Fruit fly (Drosophila melanogaster) whole organism, embryonic: ENCODE data around the gene Dr.
A peak's percentile ranks its signal among the peaks of the same experiment; 100 is the strongest.

Source experiments
- ATbp ChIP-seq: fragments of 200-800 bp; sonication (Bioruptor generic); optimal IDR thresholded peaks from 2 replicates; lab custom pipeline; 2017; ENCODE audit warnings: missing biosample characterization, mild to moderate bottlenecking, missing genetic modification characterization, missing genetic modification reagents
- BEAF-32 ChIP-seq: fragments of 200-800 bp; sonication (Bioruptor generic); optimal IDR thresholded peaks from 3 replicates; lab custom pipeline; 2017; ENCODE audit warnings: missing biosample characterization, missing genetic modification characterization, mild to moderate bottlenecking, moderate library complexity, missing genetic modification reagents
- Bdp1 ChIP-seq: fragments of 200-800 bp; sonication (Bioruptor generic); optimal IDR thresholded peaks from 3 replicates; lab custom pipeline; 2016; ENCODE audit warnings: missing biosample characterization, missing genetic modification characterization
- CG10654 ChIP-seq: fragments of 200-800 bp; sonication (Bioruptor generic); optimal IDR thresholded peaks from 2 replicates; lab custom pipeline; 2016; ENCODE audit warnings: missing biosample characterization, missing genetic modification characterization
- CG10959 ChIP-seq: fragments of 200-800 bp; sonication (Bioruptor generic); IDR thresholded peaks from 2 replicates; pipeline ENCODE4 v1.3.6; 2022; ENCODE audit warnings: missing biosample characterization, missing genetic modification characterization
- CG13775 ChIP-seq: fragments of 200-800 bp; sonication (Bioruptor generic); optimal IDR thresholded peaks from 3 replicates; lab custom pipeline; 2017; ENCODE audit warnings: missing biosample characterization, mild to moderate bottlenecking, missing genetic modification characterization
- CG14014 ChIP-seq: fragments of 200-800 bp; sonication (Bioruptor generic); IDR thresholded peaks from 2 replicates; pipeline ENCODE4 v1.3.6; 2022; ENCODE audit warnings: missing biosample characterization, missing genetic modification characterization
- CG15514 ChIP-seq: fragments of 200-800 bp; sonication (Bioruptor generic); optimal IDR thresholded peaks from 3 replicates; lab custom pipeline; 2017; ENCODE audit warnings: missing biosample characterization, missing genetic modification characterization, mild to moderate bottlenecking, moderate library complexity, missing genetic modification reagents
- CG15601 ChIP-seq: fragments of 200-800 bp; sonication (Bioruptor generic); optimal IDR thresholded peaks from 3 replicates; lab custom pipeline; 2019; ENCODE audit warnings: missing biosample characterization, mild to moderate bottlenecking, missing genetic modification characterization, moderate library complexity
- CG17186 ChIP-seq: fragments of 200-800 bp; sonication (Bioruptor generic); optimal IDR thresholded peaks from 3 replicates; lab custom pipeline; 2017; ENCODE audit warnings: missing biosample characterization, missing genetic modification reagents, missing genetic modification characterization
- CG17612 ChIP-seq: fragments of 200-800 bp; sonication (Bioruptor generic); IDR thresholded peaks from 2 replicates; pipeline ENCODE4 v1.3.6; 2022; ENCODE audit warnings: missing biosample characterization, missing genetic modification characterization
- CG18476 ChIP-seq: fragments of 200-800 bp; sonication (Bioruptor generic); optimal IDR thresholded peaks from 2 replicates; lab custom pipeline; 2016; ENCODE audit warnings: missing biosample characterization, mild to moderate bottlenecking, missing genetic modification characterization
- CG18599 ChIP-seq: fragments of 200-800 bp; sonication (Bioruptor generic); optimal IDR thresholded peaks from 3 replicates; lab custom pipeline; 2017; ENCODE audit warnings: missing biosample characterization, missing genetic modification characterization, mild to moderate bottlenecking, moderate library complexity, missing genetic modification reagents
- CG18619 ChIP-seq: fragments of 200-800 bp; sonication (Bioruptor generic); optimal IDR thresholded peaks from 3 replicates; lab custom pipeline; 2017; ENCODE audit warnings: missing biosample characterization, mild to moderate bottlenecking, missing genetic modification characterization
- CG2120 ChIP-seq: fragments of 200-800 bp; sonication (Bioruptor generic); optimal IDR thresholded peaks from 3 replicates; lab custom pipeline; 2016; ENCODE audit warnings: missing biosample characterization, missing genetic modification characterization
- CG6254 ChIP-seq: fragments of 200-800 bp; sonication (Bioruptor generic); optimal IDR thresholded peaks from 3 replicates; lab custom pipeline; 2017; ENCODE audit warnings: mild to moderate bottlenecking, missing biosample characterization, missing genetic modification reagents, missing genetic modification characterization
- CG9932 ChIP-seq: fragments of 200-800 bp; sonication (Bioruptor generic); IDR thresholded peaks from 2 replicates; pipeline ENCODE4 v1.3.6; 2022; ENCODE audit warnings: missing biosample characterization, missing genetic modification characterization
- Fer2 ChIP-seq: fragments of 200-800 bp; sonication (Bioruptor generic); optimal IDR thresholded peaks from 2 replicates; lab custom pipeline; 2018; ENCODE audit warnings: missing biosample characterization, mild to moderate bottlenecking, missing genetic modification characterization, moderate library complexity
- Gug ChIP-seq: fragments of 200-800 bp; sonication (Bioruptor generic); IDR thresholded peaks from 4 replicates; pipeline ENCODE4 v1.3.6; 2022; ENCODE audit warnings: missing biosample characterization, missing genetic modification characterization
- Hmr ChIP-seq: fragments of 200-800 bp; sonication (Bioruptor generic); optimal IDR thresholded peaks from 3 replicates; lab custom pipeline; 2017; ENCODE audit warnings: mild to moderate bottlenecking, missing biosample characterization, missing genetic modification reagents, missing genetic modification characterization
- Hsf ChIP-seq: fragments of 200-800 bp; sonication (Bioruptor generic); optimal IDR thresholded peaks from 3 replicates; lab custom pipeline; 2016; ENCODE audit warnings: missing biosample characterization, missing genetic modification characterization
- NC2β ChIP-seq: fragments of 200-800 bp; sonication (Bioruptor generic); optimal IDR thresholded peaks from 2 replicates; lab custom pipeline; 2016; ENCODE audit warnings: missing biosample characterization, missing genetic modification characterization
- Optix ChIP-seq: fragments of 200-800 bp; sonication (Bioruptor generic); IDR thresholded peaks from 3 replicates; pipeline ENCODE4 v1.3.6; 2022; ENCODE audit warnings: missing biosample characterization, missing genetic modification characterization
- PHDP ChIP-seq: fragments of 200-800 bp; sonication (Bioruptor generic); optimal IDR thresholded peaks from 3 replicates; lab custom pipeline; 2018; ENCODE audit warnings: missing biosample characterization, mild to moderate bottlenecking, missing genetic modification characterization, moderate library complexity
- Poxn ChIP-seq: fragments of 200-800 bp; sonication (Bioruptor generic); IDR thresholded peaks from 2 replicates; pipeline ENCODE4 v1.3.6; 2022; ENCODE audit warnings: missing biosample characterization, missing genetic modification characterization
- Ravus ChIP-seq: fragments of 200-800 bp; sonication (Bioruptor generic); IDR thresholded peaks from 2 replicates; pipeline ENCODE4 v1.3.6; 2022; ENCODE audit warnings: missing biosample characterization, missing genetic modification characterization
- Six4 ChIP-seq: fragments of 200-800 bp; sonication (Bioruptor generic); optimal IDR thresholded peaks from 2 replicates; lab custom pipeline; 2016; ENCODE audit warnings: missing biosample characterization, missing genetic modification characterization
- ab ChIP-seq: fragments of 200-800 bp; sonication (Bioruptor generic); optimal IDR thresholded peaks from 2 replicates; lab custom pipeline; 2016; ENCODE audit warnings: missing biosample characterization, missing genetic modification characterization
- btn ChIP-seq: fragments of 200-800 bp; sonication (Bioruptor generic); optimal IDR thresholded peaks from 2 replicates; lab custom pipeline; 2016; ENCODE audit warnings: missing biosample characterization, missing genetic modification characterization
- dimm ChIP-seq: fragments of 200-800 bp; sonication (Bioruptor generic); IDR thresholded peaks from 2 replicates; pipeline ENCODE4 v1.3.6; 2022; ENCODE audit warnings: missing biosample characterization, missing genetic modification characterization
- ems ChIP-seq: fragments of 200-800 bp; sonication (Bioruptor generic); optimal IDR thresholded peaks from 3 replicates; lab custom pipeline; 2016; ENCODE audit warnings: missing biosample characterization, missing genetic modification characterization
- fd96Cb ChIP-seq: fragments of 200-800 bp; sonication (Bioruptor generic); optimal IDR thresholded peaks from 2 replicates; lab custom pipeline; 2018; ENCODE audit warnings: missing biosample characterization, mild to moderate bottlenecking, missing genetic modification characterization, moderate library complexity
- gro ChIP-seq: fragments of 200-800 bp; sonication (Bioruptor generic); optimal IDR thresholded peaks from 2 replicates; lab custom pipeline; 2016; ENCODE audit warnings: missing biosample characterization, missing genetic modification characterization
- ken ChIP-seq: fragments of 200-800 bp; sonication (Bioruptor generic); IDR thresholded peaks from 3 replicates; pipeline ENCODE4 v1.3.6; 2022; ENCODE audit warnings: missing biosample characterization, missing genetic modification characterization
- lbe ChIP-seq: fragments of 200-800 bp; sonication (Bioruptor generic); optimal IDR thresholded peaks from 2 replicates; lab custom pipeline; 2016; ENCODE audit warnings: missing biosample characterization, mild to moderate bottlenecking, missing genetic modification characterization
- maf-S ChIP-seq: fragments of 200-800 bp; sonication (Bioruptor generic); optimal IDR thresholded peaks from 2 replicates; lab custom pipeline; 2016; ENCODE audit warnings: missing biosample characterization, missing genetic modification characterization
- mam ChIP-seq: fragments of 200-800 bp; sonication (Bioruptor generic); optimal IDR thresholded peaks from 3 replicates; lab custom pipeline; 2016; ENCODE audit warnings: missing biosample characterization, missing genetic modification characterization
- mld ChIP-seq: fragments of 200-800 bp; sonication (Bioruptor generic); IDR thresholded peaks from 3 replicates; pipeline ENCODE4 v1.3.6; 2022; ENCODE audit warnings: missing biosample characterization, missing genetic modification characterization; ENCODE audit not compliant: partially characterized antibody
- nmo ChIP-seq: fragments of 200-800 bp; sonication (Bioruptor generic); optimal IDR thresholded peaks from 2 replicates; lab custom pipeline; 2018; ENCODE audit warnings: missing biosample characterization, mild to moderate bottlenecking, missing genetic modification characterization, moderate library complexity
- nom ChIP-seq: fragments of 200-800 bp; sonication (Bioruptor generic); optimal IDR thresholded peaks from 2 replicates; lab custom pipeline; 2017; ENCODE audit warnings: missing biosample characterization, missing genetic modification characterization, mild to moderate bottlenecking, moderate library complexity, missing genetic modification reagents
- pb ChIP-seq: fragments of 200-800 bp; sonication (Bioruptor generic); optimal IDR thresholded peaks from 3 replicates; lab custom pipeline; 2016; ENCODE audit warnings: missing biosample characterization, missing genetic modification characterization
- schlank ChIP-seq: fragments of 200-800 bp; sonication (Bioruptor generic); optimal IDR thresholded peaks from 2 replicates; lab custom pipeline; 2018; ENCODE audit warnings: missing biosample characterization, mild to moderate bottlenecking, missing genetic modification characterization
- sd ChIP-seq: fragments of 200-800 bp; sonication (Bioruptor generic); optimal IDR thresholded peaks from 3 replicates; lab custom pipeline; 2018; ENCODE audit warnings: missing biosample characterization, mild to moderate bottlenecking, missing genetic modification characterization, moderate library complexity
- sens ChIP-seq: fragments of 200-800 bp; sonication (Bioruptor generic); peaks from one replicate; lab custom pipeline; 2016; ENCODE audit warnings: missing biosample characterization, missing genetic modification characterization
- sim ChIP-seq: fragments of 200-800 bp; sonication (Bioruptor generic); IDR thresholded peaks from 2 replicates; pipeline ENCODE4 v1.3.6; 2022; ENCODE audit warnings: missing biosample characterization, missing genetic modification characterization
- sima ChIP-seq: fragments of 200-800 bp; sonication (Bioruptor generic); optimal IDR thresholded peaks from 2 replicates; lab custom pipeline; 2016; ENCODE audit warnings: missing biosample characterization, missing genetic modification characterization
- vfl ChIP-seq: fragments of 200-800 bp; sonication (Bioruptor generic); optimal IDR thresholded peaks from 2 replicates; lab custom pipeline; 2016; ENCODE audit warnings: missing biosample characterization, missing genetic modification characterization
- wdn ChIP-seq: fragments of 200-800 bp; sonication (Bioruptor generic); IDR thresholded peaks from 2 replicates; pipeline ENCODE4 v1.3.6; 2022; ENCODE audit warnings: missing biosample characterization, missing genetic modification characterization
- wek ChIP-seq: fragments of 200-800 bp; sonication (Bioruptor generic); optimal IDR thresholded peaks from 3 replicates; lab custom pipeline; 2018; ENCODE audit warnings: missing biosample characterization, mild to moderate bottlenecking, missing genetic modification characterization, moderate library complexity
- wor ChIP-seq: fragments of 200-800 bp; sonication (Bioruptor generic); IDR thresholded peaks from 2 replicates; pipeline ENCODE4 v1.3.6; 2022; ENCODE audit warnings: missing biosample characterization, missing genetic modification characterization

The Dr gene

dm6 chr3R:29566997-29567670, 10.9 kb downstream of the Dr start (continued):
- TF ChIP-seq CG2120 (GFP tag; lab: Kevin White, UChicago) (peak; percentile 34), gro (no peak), CG15514 (GFP tag; lab: Kevin White, UChicago) (no peak), fd96Cb (peak; percentile 69), ab (GFP tag; lab: Kevin White, UChicago) (peak; percentile 48), nmo (GFP tag; lab: Kevin White, UChicago) (peak; percentile 72), Optix (GFP tag; lab: Robert Waterston, UW) (peak; percentile 88), maf-S (GFP tag; lab: Kevin White, UChicago) (no peak), CG10654 (GFP tag; lab: Kevin White, UChicago) (peak; percentile 33), CG15601 (tag; lab: Kevin White, UChicago) (peak; percentile 34), CG17612 (GFP tag; lab: Robert Waterston, UW) (no peak), Gug (peak; percentile 63), ATbp (GFP tag; lab: Kevin White, UChicago) (peak; percentile 45), NC2β (GFP tag; lab: Kevin White, UChicago) (peak; percentile 38), CG18476 (GFP tag; lab: Kevin White, UChicago) (peak; percentile 46), Hsf (peak; percentile 45), CG9932 (GFP tag; lab: Robert Waterston, UW) (peak; percentile 28; the same call in 1 of the 2 replicates), CG14014 (GFP tag; lab: Robert Waterston, UW) (peak; percentile 65), Fer2 (tag; lab: Kevin White, UChicago) (no peak), btn (GFP tag; lab: Kevin White, UChicago) (peak; percentile 45), ken (GFP tag; lab: Robert Waterston, UW) (peak; percentile 71; the same call in 2 of the 3 replicates), Bdp1 (GFP tag; lab: Kevin White, UChicago) (peak; percentile 10), CG18619 (GFP tag; lab: Kevin White, UChicago) (peak; percentile 24), Poxn (no peak), CG13775 (peak; percentile 53), sima (no peak), wek (GFP tag; lab: Kevin White, UChicago) (no peak), schlank (tag; lab: Kevin White, UChicago) (no peak), wdn (no peak), CG17186 (no peak), lbe (GFP tag; lab: Kevin White, UChicago) (peak; percentile 36), Six4 (GFP tag; lab: Kevin White, UChicago) (peak; percentile 43), sens (peak; percentile 95), dimm (GFP tag; lab: Robert Waterston, UW) (peak; percentile 71), CG18599 (GFP tag; lab: Kevin White, UChicago) (peak; percentile 57), ems (GFP tag; lab: Kevin White, UChicago) (peak; percentile 34), Ravus (GFP tag; lab: Robert Waterston, UW) (no peak), Hmr (no peak), mam (GFP tag; lab: Kevin White, UChicago) (peak; percentile 11), PHDP (tag; lab: Kevin White, UChicago) (peak; percentile 45), nom (GFP tag; lab: Kevin White, UChicago) (no peak), mld (GFP tag; lab: Robert Waterston, UW) (no peak), CG10959 (GFP tag; lab: Robert Waterston, UW) (peak; percentile 87), vfl (GFP tag; lab: Kevin White, UChicago) (no peak), CG6254 (GFP tag; lab: Kevin White, UChicago) (peak; percentile 49), sim (GFP tag; lab: Robert Waterston, UW) (peak; percentile 74), wor (GFP tag; lab: Robert Waterston, UW) (peak; percentile 60), pb (GFP tag; lab: Kevin White, UChicago) (peak; percentile 3), BEAF-32 (GFP tag; lab: Kevin White, UChicago) (no peak), sd (tag; lab: Kevin White, UChicago) (no peak)
